Worm (Caenorhabditis elegans): Measurements from ENCODE around the gene npp-9.

npp-9 gene

DNA sequence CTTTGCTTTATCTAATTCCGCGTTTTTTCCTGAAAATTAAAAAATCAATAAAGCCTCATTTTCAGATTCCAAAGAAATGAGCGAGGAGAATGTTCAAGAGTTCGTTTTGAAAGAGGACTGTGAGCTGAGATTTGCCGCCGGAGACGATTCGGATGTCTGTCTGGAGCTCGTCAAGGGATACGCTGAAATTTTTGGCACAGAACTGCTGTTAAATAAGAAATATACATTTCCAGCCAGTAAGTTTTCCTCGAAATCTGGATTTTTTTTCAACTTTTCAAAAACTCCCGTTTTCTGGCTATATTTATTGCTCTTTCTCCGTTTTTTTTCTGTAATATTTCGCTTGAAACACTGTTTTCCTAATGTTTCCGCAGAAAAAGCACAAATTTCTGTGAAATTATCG is 6.6 kb downstream of the npp-9 start, which contains the start of gene clpf-1:
Gene clpf-1, plus strand, starts transcription at position 66 of the 400 bp plus-strand sequence.
- no peak for TF ChIP-seq cog-1 (tag; optimal IDR thresholded peaks at IDR 0.05)
- TF ChIP-seq ref-1 (GFP tag; conservative IDR thresholded peaks at IDR 0.05), result no peak
- TF ChIP-seq ztf-23 (GFP tag; IDR thresholded peaks at IDR 0.05), result no peak
- TF ChIP-seq T22C8.4 (GFP tag; IDR thresholded peaks at IDR 0.05), result no peak
- no peak for TF ChIP-seq klf-2 (GFP tag; conservative IDR thresholded peaks at IDR 0.05)
- no peak for TF ChIP-seq flt-1 (GFP tag; IDR thresholded peaks at IDR 0.05)
- TF ChIP-seq ztf-29 (GFP tag; IDR thresholded peaks at IDR 0.05), result no peak
- no peak for TF ChIP-seq med-1 (GFP tag; optimal IDR thresholded peaks at IDR 0.05; ENCODE audit: insufficient read depth)
- TF ChIP-seq tab-1 (GFP tag; IDR thresholded peaks at IDR 0.05), result no peak

DNA sequence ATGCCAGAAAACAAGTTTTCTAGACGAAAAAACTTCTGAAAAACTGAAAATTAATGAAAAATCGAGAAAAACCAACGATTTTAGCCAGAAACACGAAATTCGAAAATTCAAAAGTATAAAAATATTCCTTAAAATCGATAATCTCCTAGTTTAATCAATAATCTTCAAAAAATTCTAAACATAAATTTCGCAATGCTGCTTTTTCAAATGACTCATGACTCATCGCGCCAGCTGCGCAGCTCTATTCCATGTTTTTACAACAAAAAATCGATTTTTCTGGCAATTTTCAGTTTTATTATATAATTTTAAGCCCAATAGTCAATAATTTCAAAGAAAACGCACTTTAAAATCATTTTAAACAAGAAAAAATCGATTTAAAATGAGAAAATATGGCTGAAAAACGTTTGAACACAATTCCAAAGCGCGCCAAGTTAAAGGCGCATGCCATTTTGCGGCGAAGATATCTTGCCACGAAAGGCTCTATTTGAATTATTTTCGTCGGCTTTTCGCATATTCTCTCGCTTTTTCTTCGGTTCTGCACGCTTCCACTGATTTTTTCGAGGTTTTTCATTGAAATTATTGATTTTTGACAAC is 8.3 kb downstream of the npp-9 start, which contains the start of gene cri-3:
Gene cri-3, plus strand, starts transcription at position 482 of the 594 bp plus-strand sequence.
- TF ChIP-seq klf-2 (GFP tag; conservative IDR thresholded peaks at IDR 0.05), result no peak
- no peak for TF ChIP-seq T22C8.4 (GFP tag; IDR thresholded peaks at IDR 0.05)
- TF ChIP-seq tab-1 (GFP tag; IDR thresholded peaks at IDR 0.05), result no peak

DNA sequence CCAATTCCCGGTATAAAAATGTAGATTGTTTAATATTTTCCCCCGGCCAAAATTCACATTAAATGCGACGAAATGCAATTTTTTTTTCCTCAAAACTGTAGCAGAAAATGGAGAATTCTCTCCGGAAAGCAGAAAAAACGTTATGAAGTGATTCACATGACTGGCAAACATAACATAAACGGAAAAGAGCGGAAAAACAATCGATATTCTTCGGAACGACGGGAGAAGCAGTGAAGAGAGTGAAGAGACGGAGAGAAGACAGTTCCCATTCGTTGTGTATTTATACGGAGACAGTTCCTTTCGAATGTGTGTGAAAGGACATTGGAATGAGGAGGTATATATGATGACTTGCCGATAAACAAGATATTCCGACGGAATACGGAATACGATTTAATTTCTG is 9.2 kb downstream of the npp-9 start:
- no peak for TF ChIP-seq med-1 (GFP tag; optimal IDR thresholded peaks at IDR 0.05; ENCODE audit: insufficient read depth)
- peak; percentile 52; the same call in 1 of the 2 replicates for TF ChIP-seq T22C8.4 (GFP tag; IDR thresholded peaks at IDR 0.05)

DNA sequence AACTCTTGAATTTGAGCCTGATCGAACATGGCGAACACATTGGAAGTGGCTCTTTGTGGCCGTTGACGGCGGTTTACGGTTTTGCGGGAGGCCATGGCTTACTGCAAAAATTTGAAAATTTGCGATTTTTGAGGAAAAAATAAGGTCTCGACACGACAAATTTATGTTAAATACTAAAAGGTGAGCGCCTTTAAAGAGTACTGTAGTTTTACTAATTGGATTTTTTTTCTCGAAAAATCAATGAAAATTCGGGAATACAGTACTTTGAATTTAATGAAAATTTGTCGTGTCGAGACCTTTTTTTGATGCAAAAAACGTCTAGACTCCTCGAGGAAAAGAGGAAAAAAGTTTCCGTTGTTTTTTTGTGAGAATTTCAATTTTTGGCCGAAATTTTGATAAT is 10.6 kb downstream of the npp-9 start, which contains the start of gene mlc-4:
Gene mlc-4, minus strand, starts transcription at position 101 of the 400 bp plus-strand sequence.
- TF ChIP-seq ztf-29 (GFP tag; IDR thresholded peaks at IDR 0.05), result no peak
- no peak for TF ChIP-seq med-1 (GFP tag; optimal IDR thresholded peaks at IDR 0.05; ENCODE audit: insufficient read depth)
- no peak for TF ChIP-seq ztf-23 (GFP tag; IDR thresholded peaks at IDR 0.05)
- TF ChIP-seq flt-1 (GFP tag; IDR thresholded peaks at IDR 0.05), result no peak
- TF ChIP-seq klf-2 (GFP tag; conservative IDR thresholded peaks at IDR 0.05), result no peak
- TF ChIP-seq tab-1 (GFP tag; IDR thresholded peaks at IDR 0.05), result no peak
- TF ChIP-seq cog-1 (tag; optimal IDR thresholded peaks at IDR 0.05), result no peak
- TF ChIP-seq T22C8.4 (GFP tag; IDR thresholded peaks at IDR 0.05), result no peak
- TF ChIP-seq ref-1 (GFP tag; conservative IDR thresholded peaks at IDR 0.05), result no peak

DNA sequence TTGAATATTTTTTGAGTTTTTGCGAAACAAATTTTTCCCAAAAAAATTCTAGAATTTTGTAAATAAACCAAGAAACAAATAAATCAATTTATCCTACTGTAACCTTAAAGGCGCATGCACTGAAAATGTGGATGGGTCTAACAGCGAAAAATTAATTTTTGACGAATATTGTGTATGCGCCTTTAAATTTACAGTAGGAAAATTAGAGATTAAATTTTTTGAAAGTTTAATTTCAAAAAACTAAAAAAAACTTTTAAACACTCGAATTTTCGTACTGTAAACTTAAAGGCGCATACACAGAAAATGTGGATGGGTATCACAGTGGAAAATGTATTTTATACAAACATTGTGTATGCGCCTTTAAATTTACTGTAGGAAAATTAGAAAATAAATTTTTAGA is 14.1 kb downstream of the npp-9 start:
- TF ChIP-seq ref-1 (GFP tag; conservative IDR thresholded peaks at IDR 0.05) (no peak), T22C8.4 (GFP tag; IDR thresholded peaks at IDR 0.05) (no peak), flt-1 (GFP tag; IDR thresholded peaks at IDR 0.05) (no peak), ztf-23 (GFP tag; IDR thresholded peaks at IDR 0.05) (no peak), cog-1 (tag; optimal IDR thresholded peaks at IDR 0.05) (no peak), ztf-29 (GFP tag; IDR thresholded peaks at IDR 0.05) (no peak), klf-2 (GFP tag; conservative IDR thresholded peaks at IDR 0.05) (no peak), med-1 (GFP tag; optimal IDR thresholded peaks at IDR 0.05; ENCODE audit: insufficient read depth) (no peak), tab-1 (GFP tag; IDR thresholded peaks at IDR 0.05) (no peak)

DNA sequence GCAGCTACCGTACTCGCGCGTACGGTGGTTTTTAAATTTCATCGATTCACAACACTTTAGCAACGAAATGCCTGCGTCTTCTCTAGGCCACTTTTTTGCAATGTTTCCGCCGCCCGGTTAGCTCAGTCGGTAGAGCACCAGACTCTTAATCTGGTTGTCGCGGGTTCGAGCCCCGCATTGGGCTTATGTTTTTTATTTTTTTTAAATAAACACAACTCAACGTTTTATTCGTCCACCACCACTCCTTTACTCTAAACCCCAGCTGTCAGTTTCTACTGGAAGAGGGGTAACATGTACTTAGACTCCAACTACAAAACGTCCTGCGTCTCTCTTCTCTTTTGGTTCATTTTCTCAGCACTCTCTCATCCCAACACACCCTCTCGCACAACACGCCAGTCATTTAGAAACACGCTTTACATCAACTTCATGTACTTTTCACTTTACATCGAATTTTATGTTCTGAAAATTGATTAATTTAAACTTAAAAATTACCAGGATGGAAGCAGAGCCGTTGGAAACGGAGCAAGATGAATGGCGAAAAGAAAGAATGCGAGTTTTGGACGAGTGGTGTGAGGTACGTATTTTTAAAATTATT is 14.8 kb downstream of the npp-9 start, which contains the start of the genes elmd-1 and hecw-1:
Gene elmd-1, plus strand, starts transcription at position 494 of the 595 bp plus-strand sequence.
Gene hecw-1, minus strand, starts transcription at position 545 of the 595 bp plus-strand sequence.
- TF ChIP-seq klf-2 (GFP tag; conservative IDR thresholded peaks at IDR 0.05), result no peak
- TF ChIP-seq med-1 (GFP tag; optimal IDR thresholded peaks at IDR 0.05; ENCODE audit: insufficient read depth), result no peak
- peak; percentile 64; the same call in 1 of the 2 replicates for TF ChIP-seq tab-1 (GFP tag; IDR thresholded peaks at IDR 0.05)
- peak; percentile 68; the same call in 1 of the 2 replicates for TF ChIP-seq ztf-23 (GFP tag; IDR thresholded peaks at IDR 0.05)
- TF ChIP-seq ztf-29 (GFP tag; IDR thresholded peaks at IDR 0.05), result peak; percentile 43; the same call in 1 of the 2 replicates
- peak; percentile 74; the same call in 1 of the 2 replicates for TF ChIP-seq flt-1 (GFP tag; IDR thresholded peaks at IDR 0.05)
- TF ChIP-seq cog-1 (tag; optimal IDR thresholded peaks at IDR 0.05), result no peak
- TF ChIP-seq ref-1 (GFP tag; conservative IDR thresholded peaks at IDR 0.05), result peak; percentile 44; the same call in 1 of the 2 replicates
- TF ChIP-seq T22C8.4 (GFP tag; IDR thresholded peaks at IDR 0.05), result no peak

DNA sequence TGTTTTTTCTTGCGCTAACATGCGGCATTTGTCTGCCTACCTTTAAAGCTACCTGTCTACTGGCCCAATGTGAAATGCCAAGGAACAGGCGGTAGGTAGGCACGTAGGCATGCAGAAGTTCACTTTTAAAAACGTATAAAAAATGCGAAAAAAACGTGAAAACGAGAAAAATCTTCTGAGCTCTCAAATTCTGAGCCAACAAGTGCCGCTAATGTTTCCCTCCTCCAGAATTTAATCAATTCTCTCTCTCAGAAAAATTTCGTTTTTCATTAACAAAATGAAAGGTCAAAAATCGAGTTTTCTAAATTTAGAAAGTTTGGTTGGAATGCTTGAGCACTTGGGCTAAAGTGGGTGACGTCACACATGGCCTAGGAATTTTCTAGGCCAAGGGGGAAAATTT is 21.8 kb downstream of the npp-9 start:
- TF ChIP-seq klf-2 (GFP tag; conservative IDR thresholded peaks at IDR 0.05), result no peak

DNA sequence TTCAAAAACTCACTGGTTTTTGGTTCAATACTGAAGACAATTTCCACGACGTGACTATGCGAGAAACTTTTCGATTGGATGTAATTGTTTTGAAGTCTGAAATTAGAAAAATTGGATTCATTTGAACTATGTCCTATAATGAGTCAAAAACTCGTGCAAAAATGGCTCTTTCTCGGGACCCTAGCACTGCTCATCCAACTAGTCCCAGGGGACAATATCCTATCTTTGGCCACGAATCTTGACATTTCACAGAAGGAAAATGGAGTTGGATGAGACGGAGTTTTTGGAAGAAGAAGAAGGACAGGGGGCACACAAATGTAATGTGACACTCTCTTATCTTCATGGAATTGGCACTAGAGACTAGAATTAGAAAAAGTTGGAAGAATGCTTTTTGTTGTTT is 22.4 kb downstream of the npp-9 start:
- TF ChIP-seq ztf-23 (GFP tag; IDR thresholded peaks at IDR 0.05) (no peak), flt-1 (GFP tag; IDR thresholded peaks at IDR 0.05) (no peak), ztf-29 (GFP tag; IDR thresholded peaks at IDR 0.05) (no peak), ref-1 (GFP tag; conservative IDR thresholded peaks at IDR 0.05) (no peak), med-1 (GFP tag; optimal IDR thresholded peaks at IDR 0.05; ENCODE audit: insufficient read depth) (no peak), tab-1 (GFP tag; IDR thresholded peaks at IDR 0.05) (no peak), cog-1 (tag; optimal IDR thresholded peaks at IDR 0.05) (no peak), T22C8.4 (GFP tag; IDR thresholded peaks at IDR 0.05) (no peak), klf-2 (GFP tag; conservative IDR thresholded peaks at IDR 0.05) (no peak)

DNA sequence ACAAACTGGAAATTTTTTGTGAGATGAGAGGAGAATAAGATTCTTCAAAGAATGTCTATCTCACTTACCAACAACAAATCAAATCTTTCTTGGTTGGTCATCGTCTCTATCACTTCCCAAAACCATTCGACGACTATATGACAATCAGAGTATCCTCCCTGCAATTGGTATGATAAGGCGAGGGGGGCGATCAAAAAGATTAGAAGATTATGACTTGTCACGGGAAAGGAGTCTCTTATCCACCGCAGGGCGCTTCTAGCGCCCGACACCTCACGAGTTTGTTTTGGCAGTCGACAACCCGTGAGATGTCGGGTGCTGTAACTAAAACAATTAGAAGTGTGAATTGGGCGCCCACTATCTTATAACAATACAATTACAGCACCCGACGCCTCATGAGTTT is 26.6 kb downstream of the npp-9 start:
- TF ChIP-seq klf-2 (GFP tag; conservative IDR thresholded peaks at IDR 0.05) (no peak), tab-1 (GFP tag; IDR thresholded peaks at IDR 0.05) (no peak), med-1 (GFP tag; optimal IDR thresholded peaks at IDR 0.05; ENCODE audit: insufficient read depth) (no peak), ref-1 (GFP tag; conservative IDR thresholded peaks at IDR 0.05) (no peak), ztf-29 (GFP tag; IDR thresholded peaks at IDR 0.05) (no peak), T22C8.4 (GFP tag; IDR thresholded peaks at IDR 0.05) (no peak)

DNA sequence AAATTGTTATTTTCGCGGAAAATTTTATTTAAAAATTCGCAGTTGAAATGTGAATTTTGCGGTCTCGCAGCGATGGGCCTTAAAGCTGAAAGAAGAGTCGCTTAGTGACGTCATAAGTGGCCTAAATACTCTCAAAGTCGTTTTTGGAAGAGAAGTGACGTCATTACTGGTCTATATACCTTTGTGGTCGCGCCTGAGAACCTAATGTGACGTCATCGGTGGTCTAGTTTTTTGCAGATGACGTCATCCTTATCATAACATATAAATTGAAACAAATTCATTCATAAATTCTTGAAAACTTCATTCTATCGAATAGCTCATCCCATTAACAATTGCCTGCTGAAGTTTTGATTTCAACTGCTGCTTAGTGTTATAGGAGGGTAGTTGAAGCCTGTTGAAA is 27.1 kb downstream of the npp-9 start:
- no peak for TF ChIP-seq med-1 (GFP tag; optimal IDR thresholded peaks at IDR 0.05; ENCODE audit: insufficient read depth)
- TF ChIP-seq tab-1 (GFP tag; IDR thresholded peaks at IDR 0.05), result no peak
- no peak for TF ChIP-seq klf-2 (GFP tag; conservative IDR thresholded peaks at IDR 0.05)
- TF ChIP-seq ref-1 (GFP tag; conservative IDR thresholded peaks at IDR 0.05), result no peak
